Worm (Caenorhabditis elegans) whole organism, late embryonic: ENCODE results near the gene crn-2.

Source experiments
- ama-1 ChIP-seq: fragments of 150-350 bp; optimal IDR thresholded peaks from 2 replicates; lab custom pipeline; 2014
- ceh-24 ChIP-seq: sonication (generic microtip); optimal IDR thresholded peaks from 2 replicates; lab custom pipeline; 2016; ENCODE audit warnings: mild to moderate bottlenecking, missing genetic modification characterization, missing compliant biosample characterization
- dve-1 ChIP-seq: sonication (generic microtip); optimal IDR thresholded peaks from 2 replicates; lab custom pipeline; 2017; ENCODE audit warnings: antibody characterized with exemption, mild to moderate bottlenecking, missing genetic modification characterization, missing compliant biosample characterization
- elt-4 ChIP-seq: sonication (generic microtip); optimal IDR thresholded peaks from 2 replicates; lab custom pipeline; 2016; ENCODE audit warnings: missing genetic modification characterization, missing compliant biosample characterization
- fkh-10 ChIP-seq: fragments of 150-350 bp; optimal IDR thresholded peaks from 2 replicates; lab custom pipeline; 2014; ENCODE audit warnings: missing biosample characterization, missing genetic modification reagents, missing genetic modification characterization
- hlh-13 ChIP-seq: fragments of 200-800 bp; sonication (Bioruptor generic); optimal IDR thresholded peaks from 2 replicates; lab custom pipeline; 2018; ENCODE audit warnings: mild to moderate bottlenecking, missing genetic modification characterization, missing compliant biosample characterization
- nfya-1 ChIP-seq: sonication (generic microtip); optimal IDR thresholded peaks from 2 replicates; lab custom pipeline; 2017; ENCODE audit warnings: missing genetic modification characterization, mild to moderate bottlenecking, missing compliant biosample characterization, antibody characterized with exemption, moderate library complexity
- nhr-11 ChIP-seq: fragments of 150-350 bp; optimal IDR thresholded peaks from 2 replicates; lab custom pipeline; 2014; ENCODE audit warnings: missing biosample characterization, missing genetic modification characterization
- nhr-232 ChIP-seq: sonication (generic microtip); optimal IDR thresholded peaks from 2 replicates; lab custom pipeline; 2016; ENCODE audit warnings: missing genetic modification characterization, missing compliant biosample characterization
- pat-9 ChIP-seq: fragments of 200-800 bp; sonication (Bioruptor generic); optimal IDR thresholded peaks from 2 replicates; lab custom pipeline; 2018; ENCODE audit warnings: mild to moderate bottlenecking, missing genetic modification characterization, moderate library complexity, missing compliant biosample characterization
- pax-1 ChIP-seq: fragments of 150-350 bp; optimal IDR thresholded peaks from 2 replicates; lab custom pipeline; 2014; ENCODE audit warnings: missing biosample characterization, missing genetic modification characterization
- pha-2 ChIP-seq: sonication (generic microtip); optimal IDR thresholded peaks from 2 replicates; lab custom pipeline; 2017; ENCODE audit warnings: mild to moderate bottlenecking, missing genetic modification characterization, missing compliant biosample characterization
- pha-4 ChIP-seq: fragments of 150-350 bp; optimal IDR thresholded peaks from 2 replicates; lab custom pipeline; 2018; ENCODE audit warnings: missing biosample characterization, missing genetic modification reagents, missing genetic modification characterization
- sdc-2 ChIP-seq: sonication (generic microtip); optimal IDR thresholded peaks from 2 replicates; lab custom pipeline; 2016; ENCODE audit warnings: missing genotype, missing genetic modification characterization, missing compliant biosample characterization

ce11 chrV:5606255-5606654 lies 11.8 kb downstream of the crn-2 start, which contains the start of gene CD4.1:
- TF ChIP-seq pha-4 (tag; lab: Kevin White, UChicago), result no peak
- TF ChIP-seq dve-1 (tag; lab: Kevin White, UChicago), result no peak
- no peak for TF ChIP-seq pat-9 (tag; lab: Kevin White, UChicago)
- TF ChIP-seq ama-1, result no peak
- TF ChIP-seq elt-4 (tag; lab: Kevin White, UChicago), result no peak
- no peak for TF ChIP-seq hlh-13 (GFP tag; lab: Kevin White, UChicago)
- TF ChIP-seq pax-1 (tag; lab: Kevin White, UChicago), result no peak
- no peak for TF ChIP-seq nfya-1 (tag; lab: Kevin White, UChicago)
- TF ChIP-seq nhr-11 (tag; lab: Kevin White, UChicago), result no peak
- no peak for TF ChIP-seq fkh-10 (GFP tag; lab: Kevin White, UChicago)
- no peak for TF ChIP-seq ceh-24 (tag; lab: Kevin White, UChicago)
- no peak for TF ChIP-seq pha-2 (tag; lab: Kevin White, UChicago)
- no peak for TF ChIP-seq sdc-2 (tag; lab: Kevin White, UChicago)
- no peak for TF ChIP-seq nhr-232
